Worm (Caenorhabditis elegans) whole organism, young adult: ENCODE results near the gene F38B6.7.

ENCODE experiments used
- B0035.1 ChIP-seq: sonication (generic microtip); optimal IDR thresholded peaks from 2 replicates; lab custom pipeline; 2016; ENCODE audit warnings: missing genetic modification characterization, mild to moderate bottlenecking, missing compliant biosample characterization, missing genotype, missing genetic modification reagents
- C06A6.2 ChIP-seq: fragments of 200-800 bp; sonication (Bioruptor generic); conservative IDR thresholded peaks from 2 replicates; pipeline ENCODE4 v1.3.6; 2022; ENCODE audit warnings: missing genetic modification characterization, missing compliant biosample characterization
- T07F8.4 ChIP-seq: sonication (generic microtip); optimal IDR thresholded peaks from 2 replicates; lab custom pipeline; 2016; ENCODE audit warnings: mild to moderate bottlenecking, missing genetic modification characterization, moderate library complexity, missing compliant biosample characterization
- Y79H2A.3 ChIP-seq: fragments of 200-800 bp; sonication (Bioruptor generic); conservative IDR thresholded peaks from 2 replicates; pipeline ENCODE4 v1.3.6; 2022; ENCODE audit warnings: missing genetic modification reagents, missing genetic modification characterization, missing compliant biosample characterization
- ZK185.1 ChIP-seq: sonication (generic microtip); optimal IDR thresholded peaks from 2 replicates; lab custom pipeline; 2016; ENCODE audit warnings: mild to moderate bottlenecking, missing genetic modification characterization, missing compliant biosample characterization; ENCODE audit not compliant: poor library complexity, severe bottlenecking
- ama-1 ChIP-seq, 3 experiments: fragments of 150-350 bp in 1 of 3; sonication (generic microtip) in 2 of 3; optimal IDR thresholded peaks; 2 replicates each; lab custom pipeline; 2014 to 2018; ENCODE audit warnings: missing biosample characterization in 2 of 3, missing genetic modification characterization in 2 of 3, missing genetic modification reagents in 2 of 3
- aptf-2 ChIP-seq: fragments of 200-800 bp; sonication (Bioruptor generic); conservative IDR thresholded peaks from 2 replicates; pipeline ENCODE4 v1.3.6; 2022; ENCODE audit warnings: missing genetic modification reagents, missing genetic modification characterization, missing compliant biosample characterization
- athp-1 ChIP-seq: sonication (generic microtip); optimal IDR thresholded peaks from 2 replicates; lab custom pipeline; 2017; ENCODE audit warnings: mild to moderate bottlenecking, missing genetic modification characterization, missing compliant biosample characterization
- cebp-2 ChIP-seq: fragments of 200-800 bp; sonication (Bioruptor generic); IDR thresholded peaks from 2 replicates; pipeline ENCODE4 v1.3.6; 2022; ENCODE audit warnings: missing genetic modification characterization, missing compliant biosample characterization
- chd-7 ChIP-seq: sonication (generic microtip); optimal IDR thresholded peaks from 2 replicates; lab custom pipeline; 2016; ENCODE audit warnings: mild to moderate bottlenecking, missing genetic modification characterization, moderate library complexity, missing compliant biosample characterization
- dox-1 ChIP-seq: fragments of 200-800 bp; sonication (Bioruptor generic); IDR thresholded peaks from 2 replicates; pipeline ENCODE4 v1.3.6; 2022; ENCODE audit warnings: missing genetic modification reagents, missing genetic modification characterization, missing compliant biosample characterization
- efl-1 ChIP-seq: fragments of 150-350 bp; optimal IDR thresholded peaks from 2 replicates; lab custom pipeline; 2014; ENCODE audit warnings: missing biosample characterization, missing genetic modification reagents, missing genetic modification characterization
- egl-18 ChIP-seq: fragments of 200-800 bp; sonication (Bioruptor generic); IDR thresholded peaks from 2 replicates; pipeline ENCODE4 v1.3.6; 2022; ENCODE audit warnings: missing genetic modification reagents, missing genetic modification characterization, missing compliant biosample characterization
- hlh-12 ChIP-seq: sonication (generic microtip); optimal IDR thresholded peaks from 2 replicates; lab custom pipeline; 2016; ENCODE audit warnings: missing genetic modification characterization, missing compliant biosample characterization
- hlh-26 ChIP-seq: fragments of 200-800 bp; sonication (Bioruptor generic); conservative IDR thresholded peaks from 2 replicates; pipeline ENCODE4 v1.3.6; 2022; ENCODE audit warnings: missing genetic modification reagents, missing genetic modification characterization, missing compliant biosample characterization
- hmg-1.2 ChIP-seq: fragments of 200-800 bp; sonication (Bioruptor generic); IDR thresholded peaks from 2 replicates; pipeline ENCODE4 v1.3.6; 2022; ENCODE audit warnings: missing genetic modification reagents, missing genetic modification characterization, missing compliant biosample characterization
- lag-1 ChIP-seq: fragments of 200-800 bp; sonication (Bioruptor generic); IDR thresholded peaks from 2 replicates; pipeline ENCODE4 v1.3.6; 2022; ENCODE audit warnings: missing genetic modification reagents, missing genetic modification characterization, missing compliant biosample characterization
- let-607 ChIP-seq, 2 experiments: fragments of 200-800 bp in 1 of 2; sonication (Bioruptor generic) in 1 of 2; sonication (generic microtip) in 1 of 2; optimal IDR thresholded peaks; 2 replicates each; lab custom pipeline; 2016 to 2018; ENCODE audit warnings: mild to moderate bottlenecking in 2 of 2, missing compliant biosample characterization in 2 of 2, missing genetic modification characterization in 2 of 2, moderate library complexity in 2 of 2, missing genotype in 1 of 2
- lsl-1 ChIP-seq: fragments of 200-800 bp; sonication (Bioruptor generic); optimal IDR thresholded peaks from 2 replicates; lab custom pipeline; 2018; ENCODE audit warnings: mild to moderate bottlenecking, missing genetic modification characterization, moderate library complexity, missing compliant biosample characterization
- mcd-1 ChIP-seq: fragments of 200-800 bp; sonication (Bioruptor generic); IDR thresholded peaks from 2 replicates; pipeline ENCODE4 v1.3.6; 2022; ENCODE audit warnings: missing genetic modification reagents, missing genetic modification characterization, missing compliant biosample characterization
- mel-28 ChIP-seq: sonication (generic microtip); optimal IDR thresholded peaks from 2 replicates; lab custom pipeline; 2016; ENCODE audit warnings: borderline replicate concordance, mild to moderate bottlenecking, missing genetic modification characterization, missing compliant biosample characterization
- mxl-1 ChIP-seq: sonication (generic microtip); optimal IDR thresholded peaks from 2 replicates; lab custom pipeline; 2016; ENCODE audit warnings: missing genetic modification characterization, missing compliant biosample characterization
- nfyb-1 ChIP-seq: fragments of 200-800 bp; sonication (Bioruptor generic); IDR thresholded peaks from 2 replicates; pipeline ENCODE4 v1.3.6; 2022; ENCODE audit warnings: missing genetic modification reagents, missing genetic modification characterization, missing compliant biosample characterization
- nhr-80 ChIP-seq: sonication (generic microtip); optimal IDR thresholded peaks from 2 replicates; lab custom pipeline; 2016; ENCODE audit warnings: missing genetic modification characterization, missing compliant biosample characterization
- pbrm-1 ChIP-seq: fragments of 200-800 bp; sonication (Bioruptor generic); IDR thresholded peaks from 2 replicates; pipeline ENCODE4 v1.3.6; 2022; ENCODE audit warnings: missing genetic modification reagents, missing genetic modification characterization, missing compliant biosample characterization
- pha-4 ChIP-seq: fragments of 150-350 bp; sonication (generic microtip); optimal IDR thresholded peaks from 2 replicates; lab custom pipeline; 2014; ENCODE audit warnings: missing biosample characterization, missing genetic modification reagents, missing genetic modification characterization
- rcor-1 ChIP-seq: fragments of 200-800 bp; sonication (Bioruptor generic); IDR thresholded peaks from 2 replicates; pipeline ENCODE4 v1.3.6; 2022; ENCODE audit warnings: missing genetic modification reagents, missing genetic modification characterization, missing compliant biosample characterization
- sdz-38 ChIP-seq: sonication (generic microtip); optimal IDR thresholded peaks from 2 replicates; lab custom pipeline; 2016; ENCODE audit warnings: missing genotype, missing genetic modification characterization, missing compliant biosample characterization
- sea-2 ChIP-seq: fragments of 200-800 bp; sonication (Bioruptor generic); IDR thresholded peaks from 2 replicates; pipeline ENCODE4 v1.3.6; 2022; ENCODE audit warnings: missing genetic modification characterization, missing compliant biosample characterization
- snpc-1.1 ChIP-seq: sonication (generic microtip); optimal IDR thresholded peaks from 2 replicates; lab custom pipeline; 2017; ENCODE audit warnings: missing genetic modification characterization, mild to moderate bottlenecking, missing compliant biosample characterization, antibody characterized with exemption, moderate library complexity, missing genotype, missing genetic modification reagents; ENCODE audit not compliant: insufficient read depth
- somi-1 ChIP-seq: fragments of 200-800 bp; sonication (Bioruptor generic); optimal IDR thresholded peaks from 2 replicates; lab custom pipeline; 2018; ENCODE audit warnings: mild to moderate bottlenecking, missing genetic modification characterization, missing compliant biosample characterization
- unc-62 ChIP-seq: fragments of 150-350 bp; optimal IDR thresholded peaks from 2 replicates; lab custom pipeline; 2014; ENCODE audit warnings: missing biosample characterization, missing genetic modification reagents, missing genetic modification characterization
- zfh-2 ChIP-seq: fragments of 200-800 bp; sonication (Bioruptor generic); conservative IDR thresholded peaks from 2 replicates; pipeline ENCODE4 v1.3.6; 2022; ENCODE audit warnings: missing genetic modification reagents, missing genetic modification characterization, missing compliant biosample characterization
- ztf-22 ChIP-seq: fragments of 200-800 bp; sonication (Bioruptor generic); optimal IDR thresholded peaks from 2 replicates; lab custom pipeline; 2018; ENCODE audit warnings: mild to moderate bottlenecking, missing genetic modification characterization, moderate library complexity, missing compliant biosample characterization
- ztf-28 ChIP-seq: fragments of 200-800 bp; sonication (Bioruptor generic); IDR thresholded peaks from 2 replicates; pipeline ENCODE4 v1.3.6; 2022; ENCODE audit warnings: missing genetic modification reagents, missing genetic modification characterization, missing compliant biosample characterization
- ztf-6 ChIP-seq: fragments of 200-800 bp; sonication (Bioruptor generic); IDR thresholded peaks from 2 replicates; pipeline ENCODE4 v1.3.6; 2022; ENCODE audit warnings: missing genetic modification reagents, missing genetic modification characterization, missing compliant biosample characterization

Gene F38B6.7

DNA sequence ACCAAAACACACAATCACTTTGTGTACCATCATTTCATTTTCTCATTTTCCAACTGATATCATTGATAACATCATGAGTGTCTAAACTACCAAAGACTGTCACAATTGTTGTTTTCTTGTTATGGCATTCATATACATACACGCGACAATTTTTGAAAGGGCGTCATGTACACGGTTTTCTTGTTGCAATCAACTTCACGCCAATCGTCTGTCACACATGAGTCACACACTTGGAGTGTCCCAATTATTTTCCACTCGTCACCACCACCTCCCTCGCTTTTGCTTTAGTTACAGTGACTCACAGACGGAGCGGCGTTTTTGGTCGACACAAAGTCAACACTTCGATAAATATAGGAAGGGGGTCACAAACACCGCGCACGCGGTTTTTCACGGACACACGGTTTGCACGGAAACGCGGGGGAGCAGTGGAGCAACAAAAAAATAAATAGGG is 49.8 kb upstream of the F38B6.7 start (continued):
- no peak for TF ChIP-seq lsl-1 (GFP tag; lab: Kevin White, UChicago)
- peak; percentile 47 for TF ChIP-seq C06A6.2 (GFP tag; lab: Robert Waterston, UW)
- TF ChIP-seq snpc-1.1 = no peak
- no peak for TF ChIP-seq mxl-1 (tag; lab: Kevin White, UChicago)
- TF ChIP-seq hmg-1.2 (GFP tag; lab: Robert Waterston, UW) = 0 out of 2 replicates have a peak, but pooled peaks have one; percentile 11
- no peak for TF ChIP-seq aptf-2 (GFP tag; lab: Robert Waterston, UW)
- peak; percentile 56 for TF ChIP-seq chd-7 (tag; lab: Kevin White, UChicago)
- no peak for TF ChIP-seq hlh-12 (tag; lab: Kevin White, UChicago)
- peak; percentile 77 for TF ChIP-seq unc-62
- no peak for TF ChIP-seq ztf-28 (GFP tag; lab: Robert Waterston, UW)
- no peak for TF ChIP-seq egl-18 (GFP tag; lab: Robert Waterston, UW)
- peak; percentile 39; the same call in 1 of the 2 replicates for TF ChIP-seq mcd-1 (GFP tag; lab: Robert Waterston, UW)
- TF ChIP-seq hlh-26 (GFP tag; lab: Robert Waterston, UW) = no peak

DNA sequence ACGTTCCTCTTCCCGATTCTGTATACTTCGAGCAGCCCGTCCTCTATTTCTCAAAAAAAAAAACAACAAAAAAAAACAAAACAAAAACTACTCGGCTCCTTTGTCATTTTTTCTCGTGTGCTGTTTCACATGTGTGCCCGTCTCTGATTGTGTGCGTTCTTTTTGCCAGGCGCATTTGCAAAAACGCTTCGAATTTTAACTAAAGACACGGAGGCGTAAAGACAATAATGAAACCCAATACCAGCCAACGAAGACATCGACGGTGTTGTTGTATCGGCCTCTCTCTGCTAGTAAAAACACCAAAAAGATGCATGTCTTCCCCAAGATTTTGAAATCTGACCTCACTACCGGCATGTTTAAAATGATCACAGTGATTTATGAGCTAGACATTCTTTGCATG is 48.7 kb upstream of the F38B6.7 start:
- TF ChIP-seq pha-4 (tag; lab: Kevin White, UChicago) = no peak
- TF ChIP-seq ama-1 (optimal IDR thresholded peaks at IDR 0.05; lab: Kevin White, UChicago) = peak; percentile 55
- TF ChIP-seq ama-1 (GFP tag; optimal IDR thresholded peaks at IDR 0.05; lab: Kevin White, UChicago) = no peak

DNA sequence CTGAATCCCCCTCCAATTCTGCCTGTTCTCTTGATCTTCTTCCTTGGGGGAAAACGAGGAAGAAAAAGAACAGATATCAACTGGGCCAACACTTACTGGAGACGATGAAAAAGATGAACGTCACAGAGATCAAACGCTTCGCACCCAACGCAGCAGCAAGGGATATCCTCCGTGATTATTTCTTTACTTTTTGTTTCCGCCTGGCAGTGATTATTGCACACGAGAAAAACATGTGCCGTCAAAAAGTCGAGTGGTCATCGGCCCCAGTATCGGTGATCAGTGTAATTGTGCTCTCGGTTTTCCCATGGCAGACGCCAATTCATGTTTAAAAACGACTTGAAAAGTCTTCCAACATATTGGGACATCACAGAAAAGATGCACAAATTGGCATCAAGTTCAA is 47.3 kb upstream of the F38B6.7 start:
- TF ChIP-seq nfyb-1 (GFP tag; lab: Robert Waterston, UW) (no peak), somi-1 (GFP tag; lab: Kevin White, UChicago) (peak; percentile 14), T07F8.4 (tag; lab: Kevin White, UChicago) (no peak), rcor-1 (GFP tag; lab: Robert Waterston, UW) (no peak)

DNA sequence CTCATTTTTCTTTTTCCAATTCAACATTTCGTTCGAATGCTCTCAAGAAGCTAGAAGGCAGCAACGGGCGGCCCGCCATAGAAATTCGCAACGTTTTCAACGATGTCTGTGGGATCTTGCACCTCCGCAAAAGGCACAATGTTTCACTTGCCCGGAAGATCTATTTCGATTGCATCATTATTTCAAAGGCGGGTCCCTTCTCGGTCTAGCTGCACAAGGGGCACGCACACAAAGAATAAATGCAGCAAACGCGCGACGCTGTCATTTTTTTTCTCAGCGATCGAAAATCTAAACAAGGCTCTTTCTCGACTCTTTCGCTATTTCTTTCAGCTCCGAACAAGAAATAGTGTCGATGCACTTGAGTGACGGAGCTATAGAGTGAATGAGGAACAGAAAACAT is 46.8 kb upstream of the F38B6.7 start:
- TF ChIP-seq ztf-22 (GFP tag; lab: Kevin White, UChicago) = no peak
- TF ChIP-seq Y79H2A.3 (GFP tag; lab: Robert Waterston, UW) = no peak
- TF ChIP-seq mel-28 (tag; lab: Kevin White, UChicago) = no peak
- TF ChIP-seq cebp-2 (GFP tag; lab: Robert Waterston, UW) = 0 out of 2 replicates have a peak, but pooled peaks have one; percentile 27
- 0 out of 2 replicates have a peak, but pooled peaks have one; percentile 17 for TF ChIP-seq mcd-1 (GFP tag; lab: Robert Waterston, UW)
- TF ChIP-seq B0035.1 (tag; lab: Kevin White, UChicago) = no peak
- TF ChIP-seq ztf-6 (GFP tag; lab: Robert Waterston, UW) = no peak
- TF ChIP-seq pbrm-1 (GFP tag; lab: Robert Waterston, UW) = 0 out of 2 replicates have a peak, but pooled peaks have one; percentile 23
- no peak for TF ChIP-seq sdz-38 (tag; lab: Kevin White, UChicago)
- TF ChIP-seq efl-1 (GFP tag; lab: Kevin White, UChicago) = no peak
- 0 out of 2 replicates have a peak, but pooled peaks have one; percentile 26 for TF ChIP-seq zfh-2 (GFP tag; lab: Robert Waterston, UW)

DNA sequence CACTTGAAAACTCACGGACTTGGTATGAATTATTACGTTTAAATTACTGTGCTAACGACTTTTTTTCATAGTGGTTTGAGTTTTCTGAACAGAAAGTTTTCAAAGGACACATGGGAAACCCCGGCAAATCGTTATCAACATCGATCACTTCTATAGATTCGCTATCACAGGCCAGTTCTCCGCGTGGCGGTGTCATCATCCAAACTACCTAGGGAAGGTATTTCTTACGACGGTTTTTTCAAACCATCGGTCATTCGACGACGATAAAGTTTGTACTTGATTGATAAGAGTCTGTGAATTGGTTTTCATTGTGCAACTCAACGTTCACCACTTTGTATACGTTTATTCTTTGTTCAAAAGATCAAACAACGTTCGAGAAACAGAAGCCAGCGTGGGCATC is 46.4 kb upstream of the F38B6.7 start:
- 0 out of 2 replicates have a peak, but pooled peaks have one; percentile 5 for TF ChIP-seq lag-1
- no peak for TF ChIP-seq chd-7 (tag; lab: Kevin White, UChicago)
- peak; percentile 93 for TF ChIP-seq nhr-80 (tag; lab: Kevin White, UChicago)
- no peak for TF ChIP-seq athp-1
- peak in 1 of 2 experiments; percentile 30 for TF ChIP-seq let-607 (tag; optimal IDR thresholded peaks at IDR 0.05; lab: Kevin White, UChicago)
- no peak for TF ChIP-seq sea-2
- peak; percentile 56 for TF ChIP-seq ZK185.1
- peak; percentile 12 for TF ChIP-seq ama-1 (optimal IDR thresholded peaks at IDR 0.05; lab: Kevin White, UChicago)
- no peak for TF ChIP-seq ama-1 (GFP tag; optimal IDR thresholded peaks at IDR 0.05; lab: Kevin White, UChicago)
- peak; percentile 42 for TF ChIP-seq dox-1 (GFP tag; lab: Robert Waterston, UW)
